Fruit fly (Drosophila melanogaster): ENCODE data around the gene Ifrd1.

- TF ChIP-seq psq (optimal IDR thresholded peaks at IDR 0.05) (no peak), usp (GFP tag; optimal IDR thresholded peaks at IDR 0.05) (no peak), EcR (GFP tag; optimal IDR thresholded peaks at IDR 0.05) (no peak), Dll (optimal IDR thresholded peaks at IDR 0.05) (no peak), pan (optimal IDR thresholded peaks at IDR 0.05) (no peak)
These were observed 13.7 kb upstream of the Ifrd1 start for dm6 chr2L:2887760-2888600.
